Fruit fly (Drosophila melanogaster) whole organism, prepupa: ENCODE data around the gene mRpL20.

ENCODE experiments used
- Blimp-1 ChIP-seq: fragments of 200-800 bp; sonication (Bioruptor generic); optimal IDR thresholded peaks from 3 replicates; lab custom pipeline; 2017; ENCODE audit warnings: missing biosample characterization, missing genetic modification characterization, mild to moderate bottlenecking, moderate library complexity, missing genetic modification reagents
- CG10631 ChIP-seq: fragments of 200-800 bp; sonication (Bioruptor generic); optimal IDR thresholded peaks from 2 replicates; lab custom pipeline; 2016; ENCODE audit warnings: missing biosample characterization, missing genetic modification characterization
- CG11762 ChIP-seq: fragments of 200-800 bp; sonication (Bioruptor generic); optimal IDR thresholded peaks from 3 replicates; lab custom pipeline; 2016; ENCODE audit warnings: missing biosample characterization, missing genetic modification characterization; ENCODE audit not compliant: insufficient read depth
- CG11902 ChIP-seq: fragments of 200-800 bp; sonication (Bioruptor generic); optimal IDR thresholded peaks from 3 replicates; lab custom pipeline; 2016; ENCODE audit warnings: missing biosample characterization, missing genetic modification characterization
- CG15336 ChIP-seq: fragments of 200-800 bp; sonication (Bioruptor generic); IDR thresholded peaks from 2 replicates; pipeline ENCODE4 v1.3.6; 2022; ENCODE audit warnings: missing biosample characterization, missing genetic modification characterization
- CG3032 ChIP-seq: fragments of 200-800 bp; optimal IDR thresholded peaks from 2 replicates; lab custom pipeline; 2019; ENCODE audit warnings: missing biosample characterization, mild to moderate bottlenecking, missing genetic modification characterization, moderate library complexity
- CG34406 ChIP-seq: fragments of 200-800 bp; sonication (Bioruptor generic); optimal IDR thresholded peaks from 3 replicates; lab custom pipeline; 2016; ENCODE audit warnings: missing biosample characterization, missing genetic modification characterization
- CG3919 ChIP-seq: fragments of 200-800 bp; sonication (Bioruptor generic); optimal IDR thresholded peaks from 3 replicates; lab custom pipeline; 2016; ENCODE audit warnings: missing biosample characterization, missing genetic modification characterization
- CG6163 ChIP-seq: fragments of 200-800 bp; sonication (Bioruptor generic); IDR thresholded peaks from 3 replicates; pipeline ENCODE4 v1.3.6; 2022; ENCODE audit warnings: missing biosample characterization, missing genetic modification characterization
- CG6276 ChIP-seq: fragments of 200-800 bp; sonication (Bioruptor generic); optimal IDR thresholded peaks from 2 replicates; lab custom pipeline; 2017; ENCODE audit warnings: missing biosample characterization, mild to moderate bottlenecking, missing genetic modification characterization
- CG6808 ChIP-seq: fragments of 200-800 bp; sonication (Bioruptor generic); optimal IDR thresholded peaks from 3 replicates; lab custom pipeline; 2017; ENCODE audit warnings: missing biosample characterization, missing genetic modification characterization, mild to moderate bottlenecking, moderate library complexity, missing genetic modification reagents
- CG7368 ChIP-seq: fragments of 200-800 bp; sonication (Bioruptor generic); optimal IDR thresholded peaks from 3 replicates; lab custom pipeline; 2016; ENCODE audit warnings: missing biosample characterization, missing genetic modification characterization
- CG8319 ChIP-seq: fragments of 200-800 bp; sonication (Bioruptor generic); optimal IDR thresholded peaks from 3 replicates; lab custom pipeline; 2016; ENCODE audit warnings: missing biosample characterization, missing genetic modification characterization
- CG8632 ChIP-seq: fragments of 200-800 bp; sonication (Bioruptor generic); optimal IDR thresholded peaks from 3 replicates; lab custom pipeline; 2016; ENCODE audit warnings: missing biosample characterization, missing genetic modification characterization
- CG9139 ChIP-seq: fragments of 200-800 bp; sonication (Bioruptor generic); optimal IDR thresholded peaks from 3 replicates; lab custom pipeline; 2017; ENCODE audit warnings: missing biosample characterization, mild to moderate bottlenecking, missing genetic modification characterization
- Eip75B ChIP-seq: fragments of 200-800 bp; sonication (Bioruptor generic); optimal IDR thresholded peaks from 3 replicates; lab custom pipeline; 2016; ENCODE audit warnings: missing biosample characterization, missing genetic modification characterization
- Eip78C ChIP-seq: fragments of 200-800 bp; sonication (Bioruptor generic); peaks from one replicate; lab custom pipeline; 2016; ENCODE audit warnings: missing biosample characterization, missing genetic modification characterization
- Eip93F ChIP-seq: fragments of 200-800 bp; sonication (Bioruptor generic); optimal IDR thresholded peaks from 2 replicates; lab custom pipeline; 2016; ENCODE audit warnings: missing biosample characterization, mild to moderate bottlenecking, missing genetic modification characterization
- Ets21C ChIP-seq: fragments of 200-800 bp; sonication (Bioruptor generic); optimal IDR thresholded peaks from 3 replicates; lab custom pipeline; 2016; ENCODE audit warnings: missing biosample characterization, missing genetic modification characterization
- Ets96B ChIP-seq: fragments of 200-800 bp; optimal IDR thresholded peaks from 2 replicates; lab custom pipeline; 2019; ENCODE audit warnings: missing biosample characterization, mild to moderate bottlenecking, missing genetic modification characterization, moderate library complexity
- Gug ChIP-seq: fragments of 200-800 bp; sonication (Bioruptor generic); IDR thresholded peaks from 2 replicates; pipeline ENCODE4 v1.3.6; 2022; ENCODE audit warnings: missing biosample characterization, missing genetic modification characterization
- Hr39 ChIP-seq: fragments of 200-800 bp; sonication (Bioruptor generic); optimal IDR thresholded peaks from 2 replicates; lab custom pipeline; 2016; ENCODE audit warnings: missing biosample characterization, missing genetic modification characterization
- Hr4 ChIP-seq: fragments of 200-800 bp; sonication (Bioruptor generic); optimal IDR thresholded peaks from 3 replicates; lab custom pipeline; 2016; ENCODE audit warnings: missing biosample characterization, missing genetic modification characterization
- Lpt ChIP-seq: fragments of 200-800 bp; sonication (Bioruptor generic); optimal IDR thresholded peaks from 3 replicates; lab custom pipeline; 2016; ENCODE audit warnings: missing biosample characterization, missing genetic modification characterization
- Met ChIP-seq: fragments of 200-800 bp; sonication (Bioruptor generic); optimal IDR thresholded peaks from 3 replicates; lab custom pipeline; 2016; ENCODE audit warnings: missing biosample characterization, missing genetic modification characterization
- OdsH ChIP-seq: fragments of 200-800 bp; sonication (Bioruptor generic); optimal IDR thresholded peaks from 3 replicates; lab custom pipeline; 2016; ENCODE audit warnings: missing biosample characterization, missing genetic modification characterization
- Smox ChIP-seq: fragments of 200-800 bp; sonication (Bioruptor generic); optimal IDR thresholded peaks from 3 replicates; lab custom pipeline; 2016; ENCODE audit warnings: missing biosample characterization, missing genetic modification characterization
- Sox102F ChIP-seq: fragments of 200-800 bp; sonication (Bioruptor generic); optimal IDR thresholded peaks from 2 replicates; lab custom pipeline; 2016; ENCODE audit warnings: missing biosample characterization, mild to moderate bottlenecking, missing genetic modification characterization
- Sox14 ChIP-seq: fragments of 200-800 bp; sonication (Bioruptor generic); optimal IDR thresholded peaks from 3 replicates; lab custom pipeline; 2016; ENCODE audit warnings: missing biosample characterization, missing genetic modification characterization
- Sox15 ChIP-seq: fragments of 200-800 bp; sonication (Bioruptor generic); optimal IDR thresholded peaks from 3 replicates; lab custom pipeline; 2016; ENCODE audit warnings: missing biosample characterization, missing genetic modification characterization
- achi ChIP-seq: fragments of 200-800 bp; sonication (Bioruptor generic); optimal IDR thresholded peaks from 3 replicates; lab custom pipeline; 2016; ENCODE audit warnings: missing biosample characterization, missing genetic modification characterization
- acj6 ChIP-seq: fragments of 200-800 bp; sonication (Bioruptor generic); optimal IDR thresholded peaks from 3 replicates; lab custom pipeline; 2016; ENCODE audit warnings: missing biosample characterization, missing genetic modification characterization
- cyc ChIP-seq: fragments of 200-800 bp; sonication (Bioruptor generic); optimal IDR thresholded peaks from 3 replicates; lab custom pipeline; 2016; ENCODE audit warnings: missing biosample characterization, missing genetic modification characterization
- dac ChIP-seq: fragments of 200-800 bp; sonication (Bioruptor generic); optimal IDR thresholded peaks from 2 replicates; lab custom pipeline; 2017; ENCODE audit warnings: missing biosample characterization, mild to moderate bottlenecking, missing genetic modification characterization
- dsx ChIP-seq: fragments of 200-800 bp; optimal IDR thresholded peaks from 3 replicates; lab custom pipeline; 2019; ENCODE audit warnings: missing biosample characterization, mild to moderate bottlenecking, missing genetic modification characterization, moderate library complexity; ENCODE audit not compliant: poor library complexity, severe bottlenecking
- eg ChIP-seq: fragments of 200-800 bp; sonication (Bioruptor generic); IDR thresholded peaks from 3 replicates; pipeline ENCODE4 v1.3.6; 2022; ENCODE audit warnings: missing biosample characterization, missing genetic modification characterization
- esn ChIP-seq: fragments of 200-800 bp; sonication (Bioruptor generic); optimal IDR thresholded peaks from 2 replicates; lab custom pipeline; 2016; ENCODE audit warnings: missing biosample characterization, mild to moderate bottlenecking, missing genetic modification characterization, moderate library complexity
- fd59A ChIP-seq: fragments of 200-800 bp; sonication (Bioruptor generic); optimal IDR thresholded peaks from 2 replicates; lab custom pipeline; 2017; ENCODE audit warnings: missing biosample characterization, mild to moderate bottlenecking, missing genetic modification characterization, missing genetic modification reagents
- fd85E ChIP-seq: fragments of 200-800 bp; sonication (Bioruptor generic); optimal IDR thresholded peaks from 3 replicates; lab custom pipeline; 2016; ENCODE audit warnings: missing biosample characterization, missing genetic modification characterization
- net ChIP-seq: fragments of 200-800 bp; sonication (Bioruptor generic); optimal IDR thresholded peaks from 3 replicates; lab custom pipeline; 2016; ENCODE audit warnings: missing biosample characterization, missing genetic modification characterization
- pdm3 ChIP-seq: fragments of 200-800 bp; sonication (Bioruptor generic); optimal IDR thresholded peaks from 3 replicates; lab custom pipeline; 2016; ENCODE audit warnings: missing biosample characterization, missing genetic modification characterization
- ss ChIP-seq, 2 experiments: fragments of 200-800 bp; sonication (Bioruptor generic); optimal IDR thresholded peaks; 2 replicates in 1 of 2; 3 replicates in 1 of 2; lab custom pipeline; 2017 to 2018; ENCODE audit warnings: mild to moderate bottlenecking in 2 of 2, missing biosample characterization in 2 of 2, missing genetic modification characterization in 2 of 2, moderate library complexity in 1 of 2
- topi ChIP-seq: fragments of 200-800 bp; sonication (Bioruptor generic); optimal IDR thresholded peaks from 3 replicates; lab custom pipeline; 2016; ENCODE audit warnings: missing biosample characterization, missing genetic modification characterization
- vri ChIP-seq: fragments of 200-800 bp; sonication (Bioruptor generic); optimal IDR thresholded peaks from 3 replicates; lab custom pipeline; 2016; ENCODE audit warnings: missing biosample characterization, mild to moderate bottlenecking, missing genetic modification characterization

The mRpL20 gene

dm6 chr3L:13026872-13027271 is 9.2 kb upstream of the mRpL20 start:
- TF ChIP-seq cyc (GFP tag; lab: Kevin White, UChicago) (no peak), Lpt (GFP tag; lab: Kevin White, UChicago) (no peak), ss (GFP tag; optimal IDR thresholded peaks at IDR 0.05; lab: Kevin White, UChicago) (no peak), Eip75B (GFP tag; lab: Kevin White, UChicago) (no peak), Blimp-1 (peak; percentile 85)

dm6 chr3L:13026337-13026736 is 8.7 kb upstream of the mRpL20 start, which contains the start of gene Zmynd10:
Gene Zmynd10 (minus strand): TSS chr3L:13026437.
- TF ChIP-seq CG6808 (GFP tag; lab: Kevin White, UChicago): no peak
- no peak for TF ChIP-seq cyc (GFP tag; lab: Kevin White, UChicago)
- no peak for TF ChIP-seq Lpt (GFP tag; lab: Kevin White, UChicago)
- no peak for TF ChIP-seq dac (GFP tag; lab: Kevin White, UChicago)
- no peak for TF ChIP-seq CG11902 (GFP tag; lab: Kevin White, UChicago)
- TF ChIP-seq CG6163 (GFP tag; lab: Robert Waterston, UW): no peak
- TF ChIP-seq dsx: no peak

DNA sequence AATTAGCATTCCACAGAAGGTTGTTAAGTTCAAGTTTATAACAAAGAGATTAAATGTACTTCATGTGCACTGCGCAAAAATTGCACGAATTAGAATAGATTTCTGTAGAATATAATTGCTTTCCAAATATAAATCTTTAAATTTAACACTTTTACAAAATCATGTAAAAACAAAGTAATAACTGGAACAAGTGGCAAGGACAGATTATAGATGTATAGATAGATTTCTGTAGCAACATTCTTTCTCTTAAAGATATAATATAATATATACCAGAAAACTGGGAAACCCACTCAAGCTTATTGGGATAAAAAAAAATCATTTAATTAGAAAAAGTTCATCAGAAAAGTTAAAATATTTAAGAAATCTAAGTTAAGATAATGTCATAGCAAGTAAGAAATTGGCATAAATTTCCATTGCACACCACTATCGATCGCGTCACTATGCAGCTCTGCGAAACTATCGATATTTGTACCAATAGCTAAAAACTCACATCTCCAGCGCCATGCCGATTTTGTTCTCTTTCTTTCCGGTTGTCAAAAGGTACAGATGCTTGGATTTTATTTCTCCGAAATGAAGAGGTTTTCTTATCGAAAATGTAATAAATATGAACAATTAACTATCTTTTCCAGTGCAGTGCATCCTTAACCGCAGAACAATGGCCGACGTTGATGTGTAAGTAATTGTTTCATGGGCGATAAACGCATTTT is 5.3 kb upstream of the mRpL20 start, which contains the start of gene RpS12:
RpS12 (plus strand) TSS at position 499 of the 707 bp plus-strand sequence.
- peak; percentile 56 for TF ChIP-seq topi (GFP tag; lab: Kevin White, UChicago)
- TF ChIP-seq Hr4 (GFP tag; lab: Kevin White, UChicago): peak; percentile 53
- TF ChIP-seq achi (GFP tag; lab: Kevin White, UChicago): peak; percentile 94
- TF ChIP-seq CG3919 (GFP tag; lab: Kevin White, UChicago): peak; percentile 77
- no peak for TF ChIP-seq CG11902 (GFP tag; lab: Kevin White, UChicago)
- peak; percentile 21 for TF ChIP-seq Sox15 (GFP tag; lab: Kevin White, UChicago)
- TF ChIP-seq Eip93F (GFP tag; lab: Kevin White, UChicago): no peak
- peak; percentile 77 for TF ChIP-seq cyc (GFP tag; lab: Kevin White, UChicago)
- peak; percentile 57 for TF ChIP-seq OdsH (GFP tag; lab: Kevin White, UChicago)
- peak; percentile 43 for TF ChIP-seq Smox
- no peak for TF ChIP-seq CG15336
- TF ChIP-seq CG34406 (GFP tag; lab: Kevin White, UChicago): peak; percentile 63
- peak; percentile 63 for TF ChIP-seq CG9139 (GFP tag; lab: Kevin White, UChicago)
- peak; percentile 79 for TF ChIP-seq net
- peak; percentile 22 for TF ChIP-seq Ets96B
- TF ChIP-seq CG10631: peak; percentile 69
- TF ChIP-seq acj6 (GFP tag; lab: Kevin White, UChicago): peak; percentile 44
- TF ChIP-seq dac (GFP tag; lab: Kevin White, UChicago): peak; percentile 3
- TF ChIP-seq vri (GFP tag; lab: Kevin White, UChicago): peak; percentile 74
- TF ChIP-seq Ets21C (GFP tag; lab: Kevin White, UChicago): peak; percentile 47
- no peak for TF ChIP-seq dsx
- TF ChIP-seq CG6276 (GFP tag; lab: Kevin White, UChicago): peak; percentile 0
- peak; percentile 68 for TF ChIP-seq Sox102F (GFP tag; lab: Kevin White, UChicago)
- TF ChIP-seq Sox14 (GFP tag; lab: Kevin White, UChicago): peak; percentile 54
- no peak; the same call in 1 of the 2 replicates for TF ChIP-seq Gug (GFP tag; lab: Robert Waterston, UW)
- TF ChIP-seq pdm3: peak; percentile 63
- TF ChIP-seq fd59A: peak; percentile 7
- peak; percentile 78 for TF ChIP-seq esn
- peak; percentile 35 for TF ChIP-seq CG11762 (GFP tag; lab: Kevin White, UChicago)
- TF ChIP-seq ss (GFP tag; optimal IDR thresholded peaks at IDR 0.05; lab: Kevin White, UChicago): peak in 1 of 2 experiments; percentile 71
- TF ChIP-seq CG6808 (GFP tag; lab: Kevin White, UChicago): peak; percentile 38
- peak; percentile 47 for TF ChIP-seq eg (GFP tag; lab: Robert Waterston, UW)
- TF ChIP-seq fd85E (GFP tag; lab: Kevin White, UChicago): peak; percentile 79
- peak; percentile 36 for TF ChIP-seq CG3032 (tag; lab: Kevin White, UChicago)
- TF ChIP-seq Lpt (GFP tag; lab: Kevin White, UChicago): no peak
- peak; percentile 59 for TF ChIP-seq CG8632 (GFP tag; lab: Kevin White, UChicago)
- TF ChIP-seq CG8319 (GFP tag; lab: Kevin White, UChicago): peak; percentile 44
- TF ChIP-seq Eip78C (GFP tag; lab: Kevin White, UChicago): peak; percentile 81
- TF ChIP-seq Hr39: peak; percentile 75
- TF ChIP-seq CG6163 (GFP tag; lab: Robert Waterston, UW): peak; percentile 74
- peak; percentile 46 for TF ChIP-seq CG7368 (GFP tag; lab: Kevin White, UChicago)
- TF ChIP-seq Met (GFP tag; lab: Kevin White, UChicago): peak; percentile 71
